Worm (Caenorhabditis elegans) whole organism, midembryonic: Measurements from ENCODE around the gene ZK177.3.

Experiments used
- T22C8.4 ChIP-seq: fragments of 200-800 bp; sonication (Bioruptor generic); IDR thresholded peaks from 2 replicates; pipeline ENCODE4 v1.3.6; 2022; ENCODE audit warnings: missing genetic modification characterization, missing compliant biosample characterization
- cog-1 ChIP-seq: sonication (generic microtip); optimal IDR thresholded peaks from 2 replicates; lab custom pipeline; 2016; ENCODE audit warnings: missing genetic modification characterization, missing compliant biosample characterization
- flt-1 ChIP-seq: fragments of 200-800 bp; sonication (Bioruptor generic); IDR thresholded peaks from 2 replicates; pipeline ENCODE4 v1.3.6; 2022; ENCODE audit warnings: missing genetic modification characterization, missing compliant biosample characterization
- klf-2 ChIP-seq: fragments of 200-800 bp; sonication (Bioruptor generic); conservative IDR thresholded peaks from 2 replicates; pipeline ENCODE4 v1.3.6; 2022; ENCODE audit warnings: missing genetic modification reagents, missing genetic modification characterization, missing compliant biosample characterization
- med-1 ChIP-seq: sonication (generic microtip); optimal IDR thresholded peaks from 2 replicates; lab custom pipeline; 2017; ENCODE audit warnings: missing genetic modification characterization, mild to moderate bottlenecking, missing compliant biosample characterization, antibody characterized with exemption, missing genetic modification reagents; ENCODE audit not compliant: insufficient read depth
- ref-1 ChIP-seq: fragments of 200-800 bp; sonication (Bioruptor generic); conservative IDR thresholded peaks from 2 replicates; pipeline ENCODE4 v1.3.6; 2022; ENCODE audit warnings: missing genetic modification reagents, missing genetic modification characterization, missing compliant biosample characterization
- tab-1 ChIP-seq: fragments of 200-800 bp; sonication (Bioruptor generic); IDR thresholded peaks from 2 replicates; pipeline ENCODE4 v1.3.6; 2022; ENCODE audit warnings: missing genetic modification characterization, missing compliant biosample characterization
- ztf-23 ChIP-seq: fragments of 200-800 bp; sonication (Bioruptor generic); IDR thresholded peaks from 2 replicates; pipeline ENCODE4 v1.3.6; 2022; ENCODE audit warnings: missing genetic modification reagents, missing genetic modification characterization, missing compliant biosample characterization
- ztf-29 ChIP-seq: fragments of 200-800 bp; sonication (Bioruptor generic); IDR thresholded peaks from 2 replicates; pipeline ENCODE4 v1.3.6; 2022; ENCODE audit warnings: missing genetic modification reagents, missing genetic modification characterization, missing compliant biosample characterization

ZK177.3 gene

DNA sequence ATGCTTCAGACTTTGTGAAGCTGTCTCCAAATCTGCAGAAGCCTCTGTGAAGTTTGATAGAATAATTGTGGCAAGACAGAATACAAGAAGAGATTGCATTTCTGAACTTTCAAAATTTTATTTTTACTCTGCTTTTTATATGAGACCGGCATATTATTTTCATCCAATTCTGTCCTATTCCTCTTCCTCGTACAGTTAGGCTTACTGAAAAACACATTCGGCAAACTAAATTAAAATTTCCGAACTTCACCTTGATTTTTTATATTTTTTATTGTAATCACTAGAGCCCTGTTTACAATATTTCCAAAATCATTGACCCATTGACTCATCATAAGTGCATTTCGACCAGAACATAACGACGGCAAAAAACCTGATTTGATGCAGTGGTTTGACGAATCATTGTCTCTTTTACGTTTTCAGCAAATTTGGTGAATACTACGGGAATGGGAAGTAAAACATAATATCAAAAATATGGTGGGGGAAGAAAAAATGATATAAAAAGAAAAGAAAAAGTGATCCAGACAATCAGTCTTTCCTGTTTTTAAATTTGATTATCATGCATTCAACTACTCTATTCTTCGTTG is 17.4 kb upstream of the ZK177.3 start, which contains the start of the genes suex-1 and F12A10.9:
Gene suex-1, minus strand, starts transcription at position 101 of the 584 bp plus-strand sequence.
Gene F12A10.9, plus strand, starts transcription at position 534 of the 584 bp plus-strand sequence.
- TF ChIP-seq tab-1 (GFP tag; lab: Robert Waterston, UW) (no peak), flt-1 (GFP tag; lab: Robert Waterston, UW) (no peak), ref-1 (GFP tag; lab: Robert Waterston, UW) (no peak), ztf-23 (no peak), cog-1 (tag; lab: Kevin White, UChicago) (no peak), T22C8.4 (no peak), ztf-29 (no peak), med-1 (no peak), klf-2 (GFP tag; lab: Robert Waterston, UW) (no peak)

DNA sequence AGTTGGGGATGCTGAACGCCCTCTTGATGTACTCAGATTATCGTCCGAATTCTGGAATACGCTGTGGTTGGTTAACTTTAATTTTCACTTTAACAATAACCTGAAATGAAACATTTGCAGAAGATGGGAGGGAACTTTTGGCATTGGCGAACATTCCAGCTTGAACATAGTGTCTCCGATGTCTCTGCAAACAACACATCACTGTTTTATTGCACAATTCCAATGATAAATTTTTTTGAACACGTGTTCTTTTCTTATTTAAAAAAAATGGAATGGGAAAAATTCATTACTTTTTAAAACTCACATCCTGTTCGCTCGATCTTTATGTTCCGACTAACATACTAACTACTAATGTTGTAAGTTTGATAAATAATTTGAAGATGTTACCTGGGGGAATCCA is 15.2 kb upstream of the ZK177.3 start, which contains the start of gene fzy-1:
Gene fzy-1, plus strand, starts transcription at position 301 of the 400 bp plus-strand sequence.
- no peak for TF ChIP-seq T22C8.4
- no peak for TF ChIP-seq flt-1 (GFP tag; lab: Robert Waterston, UW)
- TF ChIP-seq med-1: no peak

DNA sequence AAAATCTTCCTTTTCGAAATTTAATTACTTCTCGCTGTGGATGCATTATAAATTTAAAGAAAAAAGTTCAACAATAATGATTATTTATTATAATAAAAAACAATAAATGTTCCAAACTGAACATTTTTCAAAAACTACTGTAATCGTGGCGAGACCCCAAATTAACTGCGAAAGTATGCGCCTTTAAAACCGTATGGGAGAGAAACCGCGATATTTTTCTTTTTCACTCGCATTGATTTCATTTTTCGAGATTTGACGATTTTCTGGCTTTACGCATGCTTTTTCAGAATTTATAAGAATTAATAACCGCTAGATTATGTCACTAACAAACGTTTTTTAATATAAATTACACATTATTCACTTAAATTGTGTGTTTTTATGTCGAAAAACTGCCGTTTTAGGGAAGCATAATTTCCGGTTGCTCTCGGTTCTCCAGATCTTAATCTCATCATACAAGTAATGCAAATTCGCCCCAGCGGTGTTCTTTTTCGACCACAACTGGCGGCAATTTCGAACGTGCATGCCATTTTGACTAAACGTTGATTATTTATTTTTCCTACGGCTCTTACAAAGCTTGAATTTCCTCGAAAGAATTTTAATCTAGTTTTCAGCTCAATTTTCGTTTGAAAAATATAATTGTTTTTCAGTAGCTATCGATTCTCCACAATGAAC is 14.5 kb upstream of the ZK177.3 start, which contains the start of gene F12A10.8:
Gene F12A10.8, minus strand, starts transcription at position 79 of the 672 bp plus-strand sequence.
- TF ChIP-seq ztf-23: no peak
- TF ChIP-seq ref-1 (GFP tag; lab: Robert Waterston, UW): no peak
- TF ChIP-seq tab-1 (GFP tag; lab: Robert Waterston, UW): no peak
- TF ChIP-seq flt-1 (GFP tag; lab: Robert Waterston, UW): no peak
- TF ChIP-seq T22C8.4: no peak
- no peak for TF ChIP-seq ztf-29
- no peak for TF ChIP-seq cog-1 (tag; lab: Kevin White, UChicago)
- no peak for TF ChIP-seq klf-2 (GFP tag; lab: Robert Waterston, UW)
- TF ChIP-seq med-1: no peak

DNA sequence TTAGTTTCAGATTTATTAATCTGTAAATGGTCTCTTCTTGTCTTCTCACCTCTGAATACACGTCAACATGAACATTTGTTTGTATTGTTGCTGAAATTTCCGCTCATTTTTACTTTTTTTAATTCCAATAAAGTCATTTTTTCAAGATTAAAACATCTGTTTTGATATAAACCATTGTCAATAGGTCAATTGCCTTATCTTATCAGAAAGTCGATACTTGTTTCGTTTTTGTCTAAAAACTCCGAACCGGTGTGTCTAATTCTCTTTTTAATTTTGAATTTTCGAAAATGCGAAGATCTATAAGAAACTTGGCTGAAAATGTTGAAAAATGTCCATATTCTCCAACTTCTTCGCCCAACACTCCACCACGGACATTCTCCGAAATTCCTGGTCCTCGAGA is 11.9 kb upstream of the ZK177.3 start, which contains the start of gene cyp-44A1:
Gene cyp-44A1, plus strand, starts transcription at position 285 of the 400 bp plus-strand sequence.
- TF ChIP-seq ztf-23: no peak
- TF ChIP-seq med-1: no peak
- no peak for TF ChIP-seq tab-1 (GFP tag; lab: Robert Waterston, UW)
- no peak for TF ChIP-seq cog-1 (tag; lab: Kevin White, UChicago)
- TF ChIP-seq ztf-29: no peak
- TF ChIP-seq klf-2 (GFP tag; lab: Robert Waterston, UW): no peak

DNA sequence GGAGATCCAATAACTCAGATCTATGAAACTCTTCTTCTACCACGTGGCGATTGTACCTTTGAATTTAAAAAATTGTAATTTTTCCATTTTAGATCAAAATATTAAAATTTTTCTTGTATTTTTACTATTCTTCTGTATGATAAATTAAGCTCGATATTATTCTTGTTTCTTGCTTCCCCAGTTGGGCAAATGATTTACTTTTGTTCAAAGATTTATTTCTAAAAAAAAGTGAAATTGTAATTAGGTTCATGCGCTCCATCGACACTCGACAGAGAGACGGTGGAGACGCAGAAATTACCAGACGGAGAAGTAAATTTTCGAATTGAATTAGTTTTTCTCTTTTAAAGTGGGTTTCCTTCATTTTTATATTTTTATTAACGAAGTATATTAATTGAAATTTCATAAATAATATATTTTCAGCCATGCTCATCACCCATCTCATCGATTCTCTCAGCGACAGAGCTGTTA is 9.8 kb upstream of the ZK177.3 start, which contains the start of gene npp-24:
Gene npp-24, plus strand, starts transcription at position 51 of the 468 bp plus-strand sequence.
- TF ChIP-seq flt-1 (GFP tag; lab: Robert Waterston, UW) (no peak), T22C8.4 (no peak), ztf-29 (no peak), ref-1 (GFP tag; lab: Robert Waterston, UW) (no peak), cog-1 (tag; lab: Kevin White, UChicago) (no peak), klf-2 (GFP tag; lab: Robert Waterston, UW) (no peak), med-1 (no peak), tab-1 (GFP tag; lab: Robert Waterston, UW) (no peak), ztf-23 (no peak)

DNA sequence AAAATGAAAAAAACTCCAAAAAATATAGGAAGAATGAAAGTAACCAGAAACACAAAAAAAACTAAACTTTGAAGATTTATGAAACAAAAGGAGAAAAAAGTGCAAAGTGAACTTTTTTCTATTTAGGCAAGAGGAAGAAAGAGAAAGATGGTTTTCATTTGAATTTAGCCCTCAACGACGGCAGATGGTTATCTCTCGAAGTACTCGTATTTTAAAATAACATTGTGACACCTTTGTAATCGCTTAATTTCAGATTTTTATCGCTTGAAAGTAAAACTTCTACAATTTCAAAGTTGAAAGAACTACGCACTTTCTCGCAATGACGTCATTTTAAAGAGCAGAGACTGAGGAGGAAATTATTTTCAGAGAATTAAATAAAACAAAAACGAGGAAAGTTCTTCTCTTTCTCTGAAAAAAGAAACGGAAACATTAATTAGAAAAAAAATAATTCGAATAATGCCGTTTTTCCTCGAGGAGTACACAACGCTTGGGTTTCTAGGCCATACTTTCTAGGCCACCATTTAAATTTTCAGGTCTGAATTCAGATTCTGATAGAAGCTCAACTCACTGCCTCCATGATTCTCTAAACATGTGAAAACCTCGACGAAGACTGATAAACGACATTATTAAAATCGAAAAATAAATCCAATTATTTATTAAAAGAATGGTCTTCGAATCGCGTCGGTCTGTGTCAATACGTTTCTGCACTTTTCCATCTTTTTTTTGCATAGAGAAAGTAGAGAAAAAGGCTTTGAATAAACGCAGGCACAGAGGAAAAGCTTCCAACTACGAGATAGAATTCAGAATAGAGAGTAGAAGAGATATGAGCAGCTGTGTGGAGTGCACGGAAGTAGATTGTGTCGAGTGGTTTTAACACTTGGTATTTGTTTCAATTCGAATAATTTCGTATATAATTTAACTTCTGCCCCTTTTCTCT is 4.0 kb upstream of the ZK177.3 start:
- TF ChIP-seq ztf-29 (no peak), cog-1 (tag; lab: Kevin White, UChicago) (peak; percentile 44), T22C8.4 (no peak), tab-1 (GFP tag; lab: Robert Waterston, UW) (no peak)

DNA sequence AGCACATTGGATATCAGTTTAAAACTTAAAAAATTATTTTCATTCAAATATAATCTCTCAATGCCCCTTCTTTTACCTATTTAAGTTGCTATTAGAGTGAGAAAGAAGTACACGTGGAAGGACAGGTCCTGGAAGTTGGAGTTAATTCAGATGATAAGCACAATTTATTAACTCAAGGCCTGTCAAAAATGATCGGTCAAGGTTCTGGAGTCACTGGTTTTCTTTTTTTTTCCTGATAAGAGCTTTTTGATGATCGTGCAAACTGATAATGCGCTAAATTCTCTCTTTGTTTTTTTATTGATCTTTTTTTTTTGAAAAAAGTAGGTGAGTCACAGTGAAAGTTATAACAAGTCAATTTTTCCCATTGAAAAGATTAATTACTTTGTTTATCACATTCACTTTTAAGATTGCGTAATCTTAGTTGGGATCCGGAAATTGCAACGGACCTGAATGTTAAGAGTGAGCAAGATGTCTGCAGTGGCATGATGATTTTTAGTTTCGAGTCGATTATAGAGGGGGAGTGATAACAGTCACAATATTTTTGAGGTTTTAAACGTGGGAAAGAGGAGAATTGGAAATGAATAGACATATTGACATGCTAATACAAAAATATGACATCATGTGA is 3.1 kb upstream of the ZK177.3 start:
- TF ChIP-seq tab-1 (GFP tag; lab: Robert Waterston, UW) (no peak), ztf-29 (no peak), flt-1 (GFP tag; lab: Robert Waterston, UW) (no peak), T22C8.4 (no peak), ztf-23 (no peak), ref-1 (GFP tag; lab: Robert Waterston, UW) (no peak), klf-2 (GFP tag; lab: Robert Waterston, UW) (no peak), cog-1 (tag; lab: Kevin White, UChicago) (no peak), med-1 (no peak)

DNA sequence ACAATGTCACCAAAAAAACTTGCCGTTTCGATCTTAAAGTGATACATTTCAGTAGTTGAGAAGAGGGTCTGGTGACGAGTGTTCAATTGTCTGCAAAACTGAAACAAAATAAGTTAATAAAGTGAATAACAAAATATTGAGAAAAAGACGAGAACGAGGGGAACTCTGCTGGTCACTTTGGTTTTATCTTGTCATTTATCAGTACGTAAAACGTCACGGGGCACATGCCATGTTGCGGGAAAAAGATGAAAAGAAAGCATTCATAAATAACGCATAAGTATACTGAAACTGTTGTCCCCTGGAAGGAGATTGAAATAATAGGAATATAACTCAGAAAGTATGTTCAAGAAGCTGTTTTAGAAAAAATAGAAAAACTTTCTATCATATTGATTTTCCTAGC is 796 bp upstream of the ZK177.3 start, which contains the start of gene sahd-1:
Gene sahd-1, minus strand, starts transcription at position 100 of the 400 bp plus-strand sequence.
- TF ChIP-seq ztf-23 (no peak), cog-1 (tag; lab: Kevin White, UChicago) (no peak), T22C8.4 (no peak), klf-2 (GFP tag; lab: Robert Waterston, UW) (no peak), ref-1 (GFP tag; lab: Robert Waterston, UW) (no peak), ztf-29 (no peak), med-1 (no peak), tab-1 (GFP tag; lab: Robert Waterston, UW) (no peak), flt-1 (GFP tag; lab: Robert Waterston, UW) (no peak)

DNA sequence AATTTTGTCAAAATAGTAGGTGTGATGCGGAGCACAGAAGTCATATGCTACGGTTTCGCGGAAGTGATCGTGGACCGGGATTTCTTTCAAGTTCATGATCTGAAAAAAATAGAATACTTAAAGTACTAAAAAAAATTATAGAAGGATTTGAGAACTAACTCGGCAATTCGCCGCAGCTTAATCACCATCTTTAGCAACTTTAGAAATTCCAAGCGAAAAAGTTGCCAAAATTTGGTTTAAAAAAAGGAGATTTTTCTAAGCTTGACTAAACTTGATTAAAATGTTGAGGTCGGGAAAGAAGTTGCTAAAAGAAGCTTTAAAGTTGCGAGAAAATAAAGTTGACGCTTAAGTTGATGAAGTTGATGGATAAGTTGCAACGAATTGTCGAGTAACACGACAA is 2.0 kb downstream of the ZK177.3 start, which contains the start of gene ZK177.9:
Gene ZK177.9, minus strand, starts transcription at position 101 of the 400 bp plus-strand sequence.
- TF ChIP-seq med-1 (no peak), T22C8.4 (no peak), ref-1 (GFP tag; lab: Robert Waterston, UW) (no peak), ztf-29 (no peak), tab-1 (GFP tag; lab: Robert Waterston, UW) (no peak), klf-2 (GFP tag; lab: Robert Waterston, UW) (no peak), ztf-23 (no peak), cog-1 (tag; lab: Kevin White, UChicago) (no peak), flt-1 (GFP tag; lab: Robert Waterston, UW) (no peak)
